Fruit fly (Drosophila melanogaster) whole organism, adult: ENCODE data around the gene CG15818.

Experiments
- CG11617 ChIP-seq: fragments of 200-800 bp; sonication (Bioruptor generic); optimal IDR thresholded peaks from 2 replicates; lab custom pipeline; 2017; ENCODE audit warnings: mild to moderate bottlenecking, missing biosample characterization, missing genetic modification reagents, missing genetic modification characterization
- CG12768 ChIP-seq: fragments of 200-800 bp; sonication (Bioruptor generic); optimal IDR thresholded peaks from 2 replicates; lab custom pipeline; 2017; ENCODE audit warnings: missing biosample characterization, missing genetic modification characterization, mild to moderate bottlenecking, moderate library complexity, missing genetic modification reagents
- CG14711 ChIP-seq: fragments of 200-800 bp; sonication (Bioruptor generic); optimal IDR thresholded peaks from 2 replicates; lab custom pipeline; 2018; ENCODE audit warnings: missing biosample characterization, mild to moderate bottlenecking, missing genetic modification characterization, moderate library complexity
- CG1620 ChIP-seq: fragments of 200-800 bp; sonication (Bioruptor generic); optimal IDR thresholded peaks from 2 replicates; lab custom pipeline; 2016; ENCODE audit warnings: missing biosample characterization, missing genetic modification characterization
- CG33017 ChIP-seq: fragments of 200-800 bp; sonication (Bioruptor generic); optimal IDR thresholded peaks from 2 replicates; lab custom pipeline; 2018; ENCODE audit warnings: missing biosample characterization, mild to moderate bottlenecking, missing genetic modification characterization, moderate library complexity
- CG5204 ChIP-seq: fragments of 200-800 bp; sonication (Bioruptor generic); optimal IDR thresholded peaks from 2 replicates; lab custom pipeline; 2016; ENCODE audit warnings: missing biosample characterization, missing genetic modification characterization
- CG7045 ChIP-seq: fragments of 200-800 bp; sonication (Bioruptor generic); optimal IDR thresholded peaks from 2 replicates; lab custom pipeline; 2017; ENCODE audit warnings: missing biosample characterization, mild to moderate bottlenecking, missing genetic modification characterization
- CG7101 ChIP-seq: fragments of 200-800 bp; sonication (Bioruptor generic); optimal IDR thresholded peaks from 2 replicates; lab custom pipeline; 2018; ENCODE audit warnings: missing biosample characterization, mild to moderate bottlenecking, missing genetic modification characterization, moderate library complexity
- Clk ChIP-seq: fragments of 200-800 bp; sonication (Bioruptor generic); optimal IDR thresholded peaks from 2 replicates; lab custom pipeline; 2017; ENCODE audit warnings: missing biosample characterization, missing genetic modification characterization
- Crg-1 ChIP-seq: fragments of 200-800 bp; sonication (Bioruptor generic); optimal IDR thresholded peaks from 2 replicates; lab custom pipeline; 2016; ENCODE audit warnings: missing biosample characterization, missing genetic modification characterization
- Hr96 ChIP-seq: fragments of 200-800 bp; sonication (Bioruptor generic); optimal IDR thresholded peaks from 2 replicates; lab custom pipeline; 2016; ENCODE audit warnings: missing biosample characterization, missing genetic modification characterization
- Mnt ChIP-seq: fragments of 200-800 bp; sonication (Bioruptor generic); optimal IDR thresholded peaks from 2 replicates; lab custom pipeline; 2016; ENCODE audit warnings: missing biosample characterization, mild to moderate bottlenecking, missing genetic modification characterization
- bab1 ChIP-seq: fragments of 200-800 bp; sonication (Bioruptor generic); optimal IDR thresholded peaks from 3 replicates; lab custom pipeline; 2019; ENCODE audit warnings: missing biosample characterization, mild to moderate bottlenecking, missing genetic modification characterization, moderate library complexity
- cic ChIP-seq: fragments of 200-800 bp; sonication (Bioruptor generic); optimal IDR thresholded peaks from 2 replicates; lab custom pipeline; 2017; ENCODE audit warnings: missing biosample characterization, mild to moderate bottlenecking, missing genetic modification characterization, moderate library complexity
- cnc ChIP-seq, 2 experiments: fragments of >200 bp; optimal IDR thresholded peaks; 2 replicates each; lab custom pipeline; 2017
- kay ChIP-seq: fragments of 200-800 bp; sonication (Bioruptor generic); peaks from one replicate; lab custom pipeline; 2016; ENCODE audit warnings: missing biosample characterization, missing genetic modification characterization, borderline replicate concordance
- ovo ChIP-seq: fragments of 200-800 bp; sonication (Bioruptor generic); optimal IDR thresholded peaks from 2 replicates; lab custom pipeline; 2016; ENCODE audit warnings: missing biosample characterization, missing genetic modification characterization
- pad ChIP-seq: fragments of 200-800 bp; sonication (Bioruptor generic); optimal IDR thresholded peaks from 3 replicates; lab custom pipeline; 2017; ENCODE audit warnings: missing biosample characterization, missing genetic modification characterization, mild to moderate bottlenecking, moderate library complexity, missing genetic modification reagents
- tj ChIP-seq: fragments of 200-800 bp; sonication (Bioruptor generic); optimal IDR thresholded peaks from 3 replicates; lab custom pipeline; 2017; ENCODE audit warnings: missing biosample characterization, mild to moderate bottlenecking, missing genetic modification characterization, moderate library complexity
- toe ChIP-seq: fragments of 200-800 bp; sonication (Bioruptor generic); optimal IDR thresholded peaks from 2 replicates; lab custom pipeline; 2016; ENCODE audit warnings: missing biosample characterization, missing genetic modification characterization

The CG15818 gene

dm6 chr2L:7442106-7442505 lies 31.4 kb downstream of the CG15818 start:
- TF ChIP-seq Mnt (GFP tag; lab: Kevin White, UChicago): no peak
- no peak for TF ChIP-seq CG11617 (GFP tag; lab: Kevin White, UChicago)

- TF ChIP-seq ovo (GFP tag; lab: Kevin White, UChicago): no peak
- no peak for TF ChIP-seq Hr96
- no peak for TF ChIP-seq Crg-1 (GFP tag; lab: Kevin White, UChicago)
- no peak for TF ChIP-seq CG14711 (tag; lab: Kevin White, UChicago)
- no peak for TF ChIP-seq Mnt (GFP tag; lab: Kevin White, UChicago)
- no peak for TF ChIP-seq CG7101 (tag; lab: Kevin White, UChicago)
- no peak for TF ChIP-seq cic (GFP tag; lab: Kevin White, UChicago)
- TF ChIP-seq CG1620: no peak
- no peak for TF ChIP-seq CG5204 (GFP tag; lab: Kevin White, UChicago)
- TF ChIP-seq CG7045 (GFP tag; lab: Kevin White, UChicago): no peak
- TF ChIP-seq Clk (GFP tag; lab: Kevin White, UChicago): no peak
- TF ChIP-seq CG33017 (tag; lab: Kevin White, UChicago): no peak
Measured at dm6 chr2L:7442929-7443328, 32.2 kb downstream of the CG15818 start.

dm6 chr2L:7447820-7448219 lies 37.1 kb downstream of the CG15818 start:
- no peak for TF ChIP-seq CG12768 (GFP tag; lab: Kevin White, UChicago)
- peak; percentile 56 for TF ChIP-seq kay (GFP tag; lab: Kevin White, UChicago)

- no peak for TF ChIP-seq CG5204 (GFP tag; lab: Kevin White, UChicago)
- no peak for TF ChIP-seq kay (GFP tag; lab: Kevin White, UChicago)
- TF ChIP-seq bab1 (GFP tag; lab: Kevin White, UChicago): no peak
- no peak for TF ChIP-seq CG11617 (GFP tag; lab: Kevin White, UChicago)
- TF ChIP-seq CG7101 (tag; lab: Kevin White, UChicago): no peak
- TF ChIP-seq Mnt (GFP tag; lab: Kevin White, UChicago): no peak
- no peak for TF ChIP-seq ovo (GFP tag; lab: Kevin White, UChicago)
- TF ChIP-seq CG14711 (tag; lab: Kevin White, UChicago): no peak
- TF ChIP-seq Crg-1 (GFP tag; lab: Kevin White, UChicago): no peak
- TF ChIP-seq CG7045 (GFP tag; lab: Kevin White, UChicago): no peak
- TF ChIP-seq cic (GFP tag; lab: Kevin White, UChicago): no peak
- TF ChIP-seq Clk (GFP tag; lab: Kevin White, UChicago): no peak
- no peak for TF ChIP-seq cnc (optimal IDR thresholded peaks at IDR 0.05; lab: Kevin White, UChicago)
Measured at dm6 chr2L:7448371-7448770, 37.7 kb downstream of the CG15818 start.

dm6 chr2L:7450966-7451365 lies 40.3 kb downstream of the CG15818 start, which contains the start of gene santa-maria:
Gene santa-maria (minus strand): TSS chr2L:7451244.
- TF ChIP-seq CG33017 (tag; lab: Kevin White, UChicago) (no peak), toe (GFP tag; lab: Kevin White, UChicago) (no peak), CG11617 (GFP tag; lab: Kevin White, UChicago) (no peak), Crg-1 (GFP tag; lab: Kevin White, UChicago) (no peak), CG1620 (no peak), Mnt (GFP tag; lab: Kevin White, UChicago) (peak; percentile 65)

dm6 chr2L:7452093-7452492 lies 41.4 kb downstream of the CG15818 start:
- TF ChIP-seq Hr96 (peak; percentile 4), kay (GFP tag; lab: Kevin White, UChicago) (no peak)

- TF ChIP-seq CG14711 (tag; lab: Kevin White, UChicago) (no peak), CG5204 (GFP tag; lab: Kevin White, UChicago) (no peak), Hr96 (no peak), ovo (GFP tag; lab: Kevin White, UChicago) (no peak), kay (GFP tag; lab: Kevin White, UChicago) (no peak), bab1 (GFP tag; lab: Kevin White, UChicago) (no peak), pad (GFP tag; lab: Kevin White, UChicago) (no peak), tj (no peak), Mnt (GFP tag; lab: Kevin White, UChicago) (no peak), cic (GFP tag; lab: Kevin White, UChicago) (no peak), CG1620 (no peak), CG7101 (tag; lab: Kevin White, UChicago) (no peak), CG11617 (GFP tag; lab: Kevin White, UChicago) (no peak), toe (GFP tag; lab: Kevin White, UChicago) (no peak), CG33017 (tag; lab: Kevin White, UChicago) (no peak), CG12768 (GFP tag; lab: Kevin White, UChicago) (no peak), Crg-1 (GFP tag; lab: Kevin White, UChicago) (no peak), Clk (GFP tag; lab: Kevin White, UChicago) (no peak)
Measured at dm6 chr2L:7454112-7454511, 43.4 kb downstream of the CG15818 start, which contains the start of gene Gr28a. Gene Gr28a (minus strand): TSS chr2L:7454212.
